Fruit fly (Drosophila melanogaster) whole organism, embryonic: Measurements from ENCODE around the gene pav.

Experiments
- ATbp ChIP-seq: fragments of 200-800 bp; sonication (Bioruptor generic); optimal IDR thresholded peaks from 2 replicates; lab custom pipeline; 2017; ENCODE audit warnings: missing biosample characterization, mild to moderate bottlenecking, missing genetic modification characterization, missing genetic modification reagents
- B-H2 ChIP-seq: fragments of 200-800 bp; sonication (Bioruptor generic); optimal IDR thresholded peaks from 2 replicates; lab custom pipeline; 2018; ENCODE audit warnings: missing biosample characterization, mild to moderate bottlenecking, missing genetic modification characterization
- Blimp-1 ChIP-seq: fragments of 200-800 bp; sonication (Bioruptor generic); optimal IDR thresholded peaks from 3 replicates; lab custom pipeline; 2018; ENCODE audit warnings: missing biosample characterization, missing genetic modification characterization, mild to moderate bottlenecking, moderate library complexity, missing genetic modification reagents
- BtbVII ChIP-seq: fragments of 200-800 bp; sonication (Bioruptor generic); optimal IDR thresholded peaks from 3 replicates; lab custom pipeline; 2017; ENCODE audit warnings: missing biosample characterization, mild to moderate bottlenecking, missing genetic modification characterization
- CG11456 ChIP-seq: fragments of 200-800 bp; sonication (Bioruptor generic); IDR thresholded peaks from 3 replicates; pipeline ENCODE4 v1.3.6; 2022; ENCODE audit warnings: missing biosample characterization, missing genetic modification characterization
- CG12391 ChIP-seq: fragments of 200-800 bp; sonication (Bioruptor generic); optimal IDR thresholded peaks from 3 replicates; lab custom pipeline; 2018; ENCODE audit warnings: missing biosample characterization, mild to moderate bottlenecking, missing genetic modification characterization, moderate library complexity
- CG13296 ChIP-seq: fragments of 200-800 bp; sonication (Bioruptor generic); optimal IDR thresholded peaks from 3 replicates; lab custom pipeline; 2018; ENCODE audit warnings: missing biosample characterization, mild to moderate bottlenecking, missing genetic modification characterization
- CG13424 ChIP-seq: fragments of 200-800 bp; sonication (Bioruptor generic); optimal IDR thresholded peaks from 2 replicates; lab custom pipeline; 2019; ENCODE audit warnings: missing biosample characterization, mild to moderate bottlenecking, missing genetic modification characterization, moderate library complexity
- CG15269 ChIP-seq: fragments of 200-800 bp; sonication (Bioruptor generic); optimal IDR thresholded peaks from 2 replicates; lab custom pipeline; 2018; ENCODE audit warnings: missing biosample characterization, mild to moderate bottlenecking, missing genetic modification characterization, moderate library complexity
- CG16779 ChIP-seq: fragments of 200-800 bp; sonication (Bioruptor generic); IDR thresholded peaks from 2 replicates; pipeline ENCODE4 v1.3.6; 2022; ENCODE audit warnings: missing biosample characterization, missing genetic modification characterization
- CG18011 ChIP-seq: fragments of 200-800 bp; sonication (Bioruptor generic); optimal IDR thresholded peaks from 2 replicates; lab custom pipeline; 2017; ENCODE audit warnings: missing biosample characterization, missing genetic modification characterization, mild to moderate bottlenecking, moderate library complexity, missing genotype
- CG18262 ChIP-seq: fragments of 200-800 bp; optimal IDR thresholded peaks from 3 replicates; lab custom pipeline; 2019; ENCODE audit warnings: missing biosample characterization, mild to moderate bottlenecking, missing genetic modification characterization, moderate library complexity
- CG2712 ChIP-seq: fragments of 200-800 bp; optimal IDR thresholded peaks from 3 replicates; lab custom pipeline; 2019; ENCODE audit warnings: missing biosample characterization, mild to moderate bottlenecking, missing genetic modification characterization, moderate library complexity
- CG2889 ChIP-seq: fragments of 200-800 bp; sonication (Bioruptor generic); IDR thresholded peaks from 3 replicates; pipeline ENCODE4 v1.3.6; 2022; ENCODE audit warnings: missing biosample characterization, missing genetic modification characterization
- CG32772 ChIP-seq: fragments of 200-800 bp; sonication (Bioruptor generic); IDR thresholded peaks from 2 replicates; pipeline ENCODE4 v1.3.6; 2022; ENCODE audit warnings: missing biosample characterization, missing genetic modification characterization
- CG3726 ChIP-seq: fragments of 200-800 bp; sonication (Bioruptor generic); IDR thresholded peaks from 3 replicates; pipeline ENCODE4, ENCODE4 v1.3.6; 2022; ENCODE audit warnings: missing biosample characterization, missing genetic modification characterization
- CG3995 ChIP-seq: fragments of 200-800 bp; sonication (Bioruptor generic); optimal IDR thresholded peaks from 3 replicates; lab custom pipeline; 2016; ENCODE audit warnings: missing biosample characterization, missing genetic modification characterization
- CG42726 ChIP-seq: fragments of 200-800 bp; sonication (Bioruptor generic); IDR thresholded peaks from 2 replicates; pipeline ENCODE4 v1.3.6; 2022; ENCODE audit warnings: missing biosample characterization, missing genetic modification characterization; ENCODE audit not compliant: partially characterized antibody
- CG6654 ChIP-seq: fragments of 200-800 bp; sonication (Bioruptor generic); optimal IDR thresholded peaks from 2 replicates; lab custom pipeline; 2017; ENCODE audit warnings: missing biosample characterization, mild to moderate bottlenecking, missing genetic modification characterization
- CG7839 ChIP-seq: fragments of 200-800 bp; sonication (Bioruptor generic); optimal IDR thresholded peaks from 3 replicates; lab custom pipeline; 2018; ENCODE audit warnings: missing biosample characterization, mild to moderate bottlenecking, missing genetic modification characterization, moderate library complexity
- CG7987 ChIP-seq: fragments of 200-800 bp; sonication (Bioruptor generic); optimal IDR thresholded peaks from 2 replicates; lab custom pipeline; 2018; ENCODE audit warnings: missing biosample characterization, mild to moderate bottlenecking, missing genetic modification characterization, moderate library complexity
- CG8765 ChIP-seq: fragments of 200-800 bp; sonication (Bioruptor generic); IDR thresholded peaks from 2 replicates; pipeline ENCODE4 v1.3.6; 2022; ENCODE audit warnings: missing biosample characterization, missing genetic modification characterization
- CG9437 ChIP-seq: fragments of 200-800 bp; sonication (Bioruptor generic); optimal IDR thresholded peaks from 2 replicates; lab custom pipeline; 2018; ENCODE audit warnings: missing biosample characterization, mild to moderate bottlenecking, missing genetic modification characterization
- D ChIP-seq, 2 experiments: fragments of 200-800 bp in 1 of 2; fragments of >200 bp in 1 of 2; sonication (Bioruptor generic) in 1 of 2; optimal IDR thresholded peaks; 2 replicates in 1 of 2; 3 replicates in 1 of 2; lab custom pipeline; 2017; ENCODE audit warnings: mild to moderate bottlenecking in 1 of 2, missing biosample characterization in 1 of 2, missing genetic modification characterization in 1 of 2, missing genetic modification reagents in 1 of 2
- Dad ChIP-seq: fragments of 200-800 bp; sonication (Bioruptor generic); optimal IDR thresholded peaks from 3 replicates; lab custom pipeline; 2016; ENCODE audit warnings: missing biosample characterization, missing genetic modification characterization
- HmgZ ChIP-seq: fragments of 200-800 bp; sonication (Bioruptor generic); optimal IDR thresholded peaks from 2 replicates; lab custom pipeline; 2018; ENCODE audit warnings: missing biosample characterization, mild to moderate bottlenecking, missing genetic modification characterization
- Hmr ChIP-seq: fragments of 200-800 bp; sonication (Bioruptor generic); optimal IDR thresholded peaks from 3 replicates; lab custom pipeline; 2017; ENCODE audit warnings: mild to moderate bottlenecking, missing biosample characterization, missing genetic modification reagents, missing genetic modification characterization
- Lhr ChIP-seq: fragments of 200-800 bp; sonication (Bioruptor generic); optimal IDR thresholded peaks from 3 replicates; lab custom pipeline; 2017; ENCODE audit warnings: mild to moderate bottlenecking, missing biosample characterization, missing genetic modification reagents, missing genetic modification characterization
- Max ChIP-seq: fragments of 200-800 bp; sonication (Bioruptor generic); optimal IDR thresholded peaks from 2 replicates; lab custom pipeline; 2016; ENCODE audit warnings: missing biosample characterization, mild to moderate bottlenecking, missing genetic modification characterization
- Myb ChIP-seq: fragments of 200-800 bp; sonication (Bioruptor generic); optimal IDR thresholded peaks from 2 replicates; lab custom pipeline; 2016; ENCODE audit warnings: missing biosample characterization, missing genetic modification characterization
- Neu2 ChIP-seq: fragments of 200-800 bp; sonication (Bioruptor generic); optimal IDR thresholded peaks from 3 replicates; lab custom pipeline; 2016; ENCODE audit warnings: missing biosample characterization, missing genetic modification characterization, borderline replicate concordance
- Oli ChIP-seq: fragments of 200-800 bp; sonication (Bioruptor generic); optimal IDR thresholded peaks from 2 replicates; lab custom pipeline; 2018; ENCODE audit warnings: missing biosample characterization, mild to moderate bottlenecking, missing genetic modification characterization, moderate library complexity
- Sry-β ChIP-seq: fragments of 200-800 bp; sonication (Bioruptor generic); optimal IDR thresholded peaks from 2 replicates; lab custom pipeline; 2018; ENCODE audit warnings: missing biosample characterization, mild to moderate bottlenecking, missing genetic modification characterization, moderate library complexity
- al ChIP-seq: fragments of 200-800 bp; sonication (Bioruptor generic); IDR thresholded peaks from 2 replicates; pipeline ENCODE4 v1.3.6; 2022; ENCODE audit warnings: missing biosample characterization, missing genetic modification characterization
- bcd ChIP-seq: fragments of 200-800 bp; sonication (Bioruptor generic); optimal IDR thresholded peaks from 2 replicates; lab custom pipeline; 2017; ENCODE audit warnings: missing biosample characterization, mild to moderate bottlenecking, missing genetic modification characterization
- dpn ChIP-seq, 2 experiments: fragments of 200-800 bp; sonication (Bioruptor generic); optimal IDR thresholded peaks; 3 replicates each; lab custom pipeline; 2016; ENCODE audit warnings: missing biosample characterization in 2 of 2, missing genetic modification characterization in 2 of 2
- grau ChIP-seq: fragments of 200-800 bp; optimal IDR thresholded peaks from 3 replicates; lab custom pipeline; 2019; ENCODE audit warnings: missing biosample characterization, mild to moderate bottlenecking, missing genetic modification characterization, moderate library complexity
- jumu ChIP-seq: fragments of 200-800 bp; sonication (Bioruptor generic); optimal IDR thresholded peaks from 3 replicates; lab custom pipeline; 2016; ENCODE audit warnings: missing biosample characterization, missing genetic modification characterization
- lbe ChIP-seq: fragments of 200-800 bp; sonication (Bioruptor generic); optimal IDR thresholded peaks from 2 replicates; lab custom pipeline; 2016; ENCODE audit warnings: missing biosample characterization, mild to moderate bottlenecking, missing genetic modification characterization
- lilli ChIP-seq: fragments of 200-800 bp; sonication (Bioruptor generic); optimal IDR thresholded peaks from 3 replicates; lab custom pipeline; 2016; ENCODE audit warnings: missing biosample characterization, missing genetic modification characterization
- pho ChIP-seq: fragments of 200-800 bp; sonication (Bioruptor generic); optimal IDR thresholded peaks from 2 replicates; lab custom pipeline; 2016; ENCODE audit warnings: missing biosample characterization, missing genetic modification characterization
- pzg ChIP-seq: fragments of 200-800 bp; sonication (Bioruptor generic); optimal IDR thresholded peaks from 3 replicates; lab custom pipeline; 2018; ENCODE audit warnings: missing biosample characterization, mild to moderate bottlenecking, missing genetic modification characterization, moderate library complexity
- scrt ChIP-seq: fragments of 200-800 bp; sonication (Bioruptor generic); optimal IDR thresholded peaks from 2 replicates; lab custom pipeline; 2018; ENCODE audit warnings: missing biosample characterization, mild to moderate bottlenecking, missing genetic modification characterization, moderate library complexity
- sens ChIP-seq: fragments of 200-800 bp; sonication (Bioruptor generic); peaks from one replicate; lab custom pipeline; 2016; ENCODE audit warnings: missing biosample characterization, missing genetic modification characterization
- sima ChIP-seq: fragments of 200-800 bp; sonication (Bioruptor generic); optimal IDR thresholded peaks from 2 replicates; lab custom pipeline; 2016; ENCODE audit warnings: missing biosample characterization, missing genetic modification characterization
- sisA ChIP-seq: fragments of 200-800 bp; sonication (Bioruptor generic); IDR thresholded peaks from 2 replicates; pipeline ENCODE4 v1.3.6; 2022; ENCODE audit warnings: missing biosample characterization, missing genetic modification characterization
- slbo ChIP-seq: fragments of 200-800 bp; sonication (Bioruptor generic); IDR thresholded peaks from 2 replicates; pipeline ENCODE4 v1.3.6; 2022; ENCODE audit warnings: missing biosample characterization, missing genetic modification characterization
- sna ChIP-seq: fragments of 200-800 bp; sonication (Bioruptor generic); IDR thresholded peaks from 2 replicates; pipeline ENCODE4 v1.3.6; 2022; ENCODE audit warnings: missing biosample characterization, missing genetic modification characterization; ENCODE audit not compliant: partially characterized antibody
- unpg ChIP-seq: fragments of 200-800 bp; sonication (Bioruptor generic); optimal IDR thresholded peaks from 3 replicates; lab custom pipeline; 2018; ENCODE audit warnings: missing biosample characterization, mild to moderate bottlenecking, missing genetic modification characterization, moderate library complexity
- wdn ChIP-seq: fragments of 200-800 bp; sonication (Bioruptor generic); IDR thresholded peaks from 2 replicates; pipeline ENCODE4 v1.3.6; 2022; ENCODE audit warnings: missing biosample characterization, missing genetic modification characterization

The pav gene

DNA sequence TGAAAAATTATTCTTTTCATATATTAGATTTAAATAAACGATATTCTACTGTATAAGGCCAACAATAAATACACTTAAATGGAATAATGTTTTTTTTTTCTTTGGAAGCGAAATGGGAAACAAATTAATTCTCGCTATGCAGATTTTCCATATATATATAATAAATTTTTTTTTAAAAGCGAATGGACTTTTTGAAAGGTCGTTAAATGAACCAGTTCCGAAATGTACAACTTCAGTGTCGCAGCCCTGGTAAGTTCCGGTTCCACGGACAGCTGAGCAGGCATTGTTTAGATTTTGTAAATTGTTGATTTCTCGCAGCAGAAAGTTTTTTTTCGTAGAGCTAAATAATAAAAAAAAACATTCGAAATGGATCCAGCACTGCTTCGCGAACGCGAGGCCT, 44.2 kb downstream of the pav start, which contains the start of gene TfIIEbeta (continued):
- TF ChIP-seq sima (GFP tag; lab: Kevin White, UChicago) (no peak), sisA (GFP tag; lab: Robert Waterston, UW) (peak; percentile 14; the same call in 1 of the 2 replicates), CG13296 (peak; percentile 7), Myb (GFP tag; lab: Kevin White, UChicago) (peak; percentile 74), CG42726 (GFP tag; lab: Robert Waterston, UW) (peak; percentile 6; the same call in 1 of the 2 replicates), CG16779 (no peak), Max (no peak), CG2889 (GFP tag; lab: Robert Waterston, UW) (no peak), bcd (GFP tag; lab: Kevin White, UChicago) (peak; percentile 20), sna (GFP tag; lab: Robert Waterston, UW) (peak; percentile 45; the same call in 1 of the 2 replicates), CG13424 (peak; percentile 15), jumu (GFP tag; lab: Kevin White, UChicago) (no peak), Blimp-1 (GFP tag; lab: Kevin White, UChicago) (peak; percentile 25), CG15269 (tag; lab: Kevin White, UChicago) (peak; percentile 34), sens (GFP tag; lab: Kevin White, UChicago) (peak; percentile 64), HmgZ (tag; lab: Kevin White, UChicago) (peak; percentile 27), Lhr (GFP tag; lab: Kevin White, UChicago) (no peak), ATbp (GFP tag; lab: Kevin White, UChicago) (no peak), CG8765 (GFP tag; lab: Robert Waterston, UW) (no peak), scrt (peak; percentile 57), Oli (tag; lab: Kevin White, UChicago) (peak; percentile 25), pzg (peak; percentile 43), CG9437 (GFP tag; lab: Kevin White, UChicago) (peak; percentile 6), BtbVII (peak; percentile 12), wdn (GFP tag; lab: Robert Waterston, UW) (no peak), CG6654 (GFP tag; lab: Kevin White, UChicago) (no peak), unpg (GFP tag; lab: Kevin White, UChicago) (peak; percentile 38), dpn (GFP tag; optimal IDR thresholded peaks at IDR 0.05; lab: Kevin White, UChicago) (peak; percentile 3 to 13), Hmr (GFP tag; lab: Kevin White, UChicago) (no peak), pho (GFP tag; lab: Kevin White, UChicago) (no peak), D (optimal IDR thresholded peaks at IDR 0.05; lab: Kevin White, UChicago) (no peak), D (GFP tag; optimal IDR thresholded peaks at IDR 0.05; lab: Kevin White, UChicago) (peak; percentile 7), CG7839 (tag; lab: Kevin White, UChicago) (peak; percentile 46), CG3726 (GFP tag; lab: Robert Waterston, UW) (no peak), CG3995 (GFP tag; lab: Kevin White, UChicago) (no peak), CG2712 (tag; lab: Kevin White, UChicago) (peak; percentile 32), al (GFP tag; lab: Robert Waterston, UW) (no peak), CG18262 (peak; percentile 31), CG12391 (tag; lab: Kevin White, UChicago) (peak; percentile 60), B-H2 (GFP tag; lab: Kevin White, UChicago) (peak; percentile 26), lilli (GFP tag; lab: Kevin White, UChicago) (peak; percentile 13), lbe (GFP tag; lab: Kevin White, UChicago) (peak; percentile 46), CG18011 (GFP tag; lab: Kevin White, UChicago) (no peak), slbo (GFP tag; lab: Robert Waterston, UW) (peak; percentile 54), Neu2 (GFP tag; lab: Kevin White, UChicago) (no peak), CG32772 (peak; percentile 36; the same call in 1 of the 2 replicates), CG7987 (GFP tag; lab: Kevin White, UChicago) (no peak), Dad (GFP tag; lab: Kevin White, UChicago) (no peak), grau (tag; lab: Kevin White, UChicago) (peak; percentile 32), Sry-β (GFP tag; lab: Kevin White, UChicago) (peak; percentile 25), CG11456 (GFP tag; lab: Robert Waterston, UW) (no peak)
